Worm (Caenorhabditis elegans) whole organism, early embryonic: ENCODE measurements around the gene rig-4.

Source experiments
- B0310.2 ChIP-seq: sonication (generic microtip); optimal IDR thresholded peaks from 2 replicates; lab custom pipeline; 2016; ENCODE audit warnings: mild to moderate bottlenecking, missing genetic modification characterization, missing compliant biosample characterization
- aly-1 ChIP-seq: sonication (generic microtip); optimal IDR thresholded peaks from 2 replicates; lab custom pipeline; 2016; ENCODE audit warnings: missing genetic modification characterization, missing compliant biosample characterization
- ama-1 ChIP-seq: fragments of 150-350 bp; optimal IDR thresholded peaks from 2 replicates; lab custom pipeline; 2014
- ets-7 ChIP-seq: sonication (generic microtip); optimal IDR thresholded peaks from 2 replicates; lab custom pipeline; 2016; ENCODE audit warnings: missing genotype, missing genetic modification characterization, missing compliant biosample characterization
- hmbx-1 ChIP-seq: sonication (generic microtip); optimal IDR thresholded peaks from 2 replicates; lab custom pipeline; 2016; ENCODE audit warnings: mild to moderate bottlenecking, missing genetic modification characterization, missing compliant biosample characterization
- tbx-37 ChIP-seq: fragments of 200-800 bp; sonication (Bioruptor generic); conservative IDR thresholded peaks from 2 replicates; pipeline ENCODE4 v1.3.6; 2022; ENCODE audit warnings: missing genetic modification reagents, missing genetic modification characterization, missing compliant biosample characterization

ce11 chrIV:8042005-8042404, 38.1 kb upstream of the rig-4 start:
- TF ChIP-seq B0310.2 (no peak), aly-1 (tag; lab: Kevin White, UChicago) (no peak), hmbx-1 (tag; lab: Kevin White, UChicago) (no peak), ets-7 (tag; lab: Kevin White, UChicago) (no peak), ama-1 (no peak), tbx-37 (GFP tag; lab: Robert Waterston, UW) (no peak)
